Fruit fly (Drosophila melanogaster): ENCODE data around the gene CG33282.

The CG33282 gene

DNA sequence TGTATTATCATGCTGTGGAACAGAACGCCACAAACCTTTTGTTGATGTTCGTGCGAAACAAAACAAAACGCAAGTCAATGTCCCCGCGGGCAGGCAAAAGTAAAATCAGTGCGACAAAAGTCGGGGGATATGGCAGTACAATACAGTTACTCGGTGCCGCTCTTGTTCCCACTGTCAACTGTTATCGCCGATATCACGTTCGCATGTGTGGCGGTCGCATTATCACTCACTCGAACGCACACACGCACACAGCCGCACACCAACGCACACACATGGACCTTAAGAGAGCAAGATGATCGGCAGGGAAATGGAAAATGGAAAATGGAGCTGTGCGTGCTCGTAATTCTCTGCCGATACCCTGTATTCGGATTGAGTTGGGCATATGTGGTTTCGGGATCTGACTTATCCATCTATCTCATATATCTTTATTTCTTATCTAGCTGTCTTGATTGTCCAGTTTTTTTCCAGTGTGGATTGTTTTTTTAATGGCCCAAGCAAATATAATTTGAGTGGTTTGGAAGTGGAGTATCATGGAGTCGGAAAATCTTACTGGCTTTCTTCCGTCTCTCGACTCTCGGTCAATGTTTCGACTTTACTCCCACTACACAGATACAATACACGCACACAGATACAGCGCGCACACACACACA is 11.0 kb downstream of the CG33282 start (continued):
- peak; percentile 43 for TF ChIP-seq dsx (GFP tag; optimal IDR thresholded peaks at IDR 0.05; ENCODE audit: poor library complexity, severe bottlenecking)
- peak; percentile 80 for TF ChIP-seq esn (GFP tag; optimal IDR thresholded peaks at IDR 0.05)
- TF ChIP-seq fd85E (GFP tag; optimal IDR thresholded peaks at IDR 0.05), result peak; percentile 19
- TF ChIP-seq Eip93F (GFP tag; optimal IDR thresholded peaks at IDR 0.05), result peak; percentile 81
- TF ChIP-seq CG16779 (tag; optimal IDR thresholded peaks at IDR 0.05), result peak; percentile 62
- TF ChIP-seq net (GFP tag; optimal IDR thresholded peaks at IDR 0.05), result peak; percentile 86
- TF ChIP-seq CG1621 (tag; optimal IDR thresholded peaks at IDR 0.05), result no peak
- peak; percentile 90 for TF ChIP-seq Sox14 (GFP tag; optimal IDR thresholded peaks at IDR 0.05)
- TF ChIP-seq Eip78C (GFP tag), result peak; percentile 95
- no peak for TF ChIP-seq Blimp-1 (GFP tag; optimal IDR thresholded peaks at IDR 0.05)
- peak; percentile 89 for TF ChIP-seq pdm3 (GFP tag; optimal IDR thresholded peaks at IDR 0.05)
- TF ChIP-seq CG10631 (GFP tag; optimal IDR thresholded peaks at IDR 0.05), result peak; percentile 87
- peak; percentile 85 for TF ChIP-seq Hr39 (GFP tag; optimal IDR thresholded peaks at IDR 0.05)
- TF ChIP-seq CG15336 (GFP tag; IDR thresholded peaks at IDR 0.05), result peak; percentile 92
- TF ChIP-seq Hr38 (GFP tag; optimal IDR thresholded peaks at IDR 0.05), result peak; percentile 43
- TF ChIP-seq Sox102F (GFP tag; optimal IDR thresholded peaks at IDR 0.05), result peak; percentile 76
- TF ChIP-seq CG6854 (GFP tag; optimal IDR thresholded peaks at IDR 0.05), result peak; percentile 28
- peak; percentile 84 for TF ChIP-seq CG6792 (GFP tag; optimal IDR thresholded peaks at IDR 0.05)
- TF ChIP-seq salr (GFP tag; optimal IDR thresholded peaks at IDR 0.05), result peak; percentile 66 to 79
- TF ChIP-seq vri (GFP tag; optimal IDR thresholded peaks at IDR 0.05), result peak; percentile 57
- TF ChIP-seq cyc (GFP tag; optimal IDR thresholded peaks at IDR 0.05), result peak; percentile 82
- peak; percentile 84 for TF ChIP-seq achi (GFP tag; optimal IDR thresholded peaks at IDR 0.05)
- peak; percentile 77 for TF ChIP-seq CG34406 (GFP tag; optimal IDR thresholded peaks at IDR 0.05)
- TF ChIP-seq CG11294 (GFP tag; IDR thresholded peaks at IDR 0.05), result peak; percentile 68
- TF ChIP-seq fd59A (GFP tag; optimal IDR thresholded peaks at IDR 0.05), result peak; percentile 68
- peak; percentile 89 for TF ChIP-seq Lpt (GFP tag; optimal IDR thresholded peaks at IDR 0.05)
- TF ChIP-seq OdsH (GFP tag; optimal IDR thresholded peaks at IDR 0.05), result peak; percentile 91
- peak; percentile 79 for TF ChIP-seq CG10669 (GFP tag; optimal IDR thresholded peaks at IDR 0.05)
- no peak for TF ChIP-seq fkh (GFP tag; optimal IDR thresholded peaks at IDR 0.05)
- TF ChIP-seq Sox15 (GFP tag; optimal IDR thresholded peaks at IDR 0.05), result peak; percentile 64
- TF ChIP-seq Gug (GFP tag; IDR thresholded peaks at IDR 0.05), result peak; percentile 93
- peak; percentile 94 for TF ChIP-seq Hr4 (GFP tag; optimal IDR thresholded peaks at IDR 0.05)
- TF ChIP-seq ss (GFP tag; optimal IDR thresholded peaks at IDR 0.05), result peak; percentile 54 to 71
- peak; percentile 66 for TF ChIP-seq spab (GFP tag; optimal IDR thresholded peaks at IDR 0.05)
- TF ChIP-seq CG32006 (GFP tag; optimal IDR thresholded peaks at IDR 0.05), result peak; percentile 91
- TF ChIP-seq CG4318 (GFP tag; optimal IDR thresholded peaks at IDR 0.05), result peak; percentile 78

DNA sequence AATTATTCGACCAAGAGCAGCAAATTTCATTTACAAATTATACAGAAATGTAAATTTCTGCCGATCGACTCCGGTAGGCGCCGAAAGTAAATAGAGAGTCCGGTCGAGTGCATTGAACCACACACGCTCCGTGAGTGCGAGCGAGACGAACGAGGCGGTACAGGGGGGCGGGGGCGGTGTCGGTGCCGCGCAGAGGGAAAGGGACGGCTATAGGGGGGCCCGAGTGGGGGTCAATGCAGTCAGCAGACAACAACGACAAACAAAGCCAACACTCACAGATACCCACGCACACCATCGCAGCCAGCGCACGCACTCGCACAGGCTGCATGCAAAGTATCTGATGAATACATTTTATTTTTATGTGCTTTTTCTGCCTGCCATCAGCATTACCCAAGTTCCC is 11.7 kb downstream of the CG33282 start:
- TF ChIP-seq CG6163 (GFP tag; IDR thresholded peaks at IDR 0.05) (peak; percentile 50; the same call in 2 of the 3 replicates), CG15336 (GFP tag; IDR thresholded peaks at IDR 0.05) (0 out of 2 replicates have a peak, but pooled peaks have one; percentile 7), fd59A (GFP tag; optimal IDR thresholded peaks at IDR 0.05) (no peak), Lpt (GFP tag; optimal IDR thresholded peaks at IDR 0.05) (peak; percentile 49), Gug (GFP tag; IDR thresholded peaks at IDR 0.05) (peak; percentile 37; the same call in 1 of the 2 replicates), CG6276 (GFP tag; optimal IDR thresholded peaks at IDR 0.05) (no peak), Sox14 (GFP tag; optimal IDR thresholded peaks at IDR 0.05) (peak; percentile 57), fkh (GFP tag; optimal IDR thresholded peaks at IDR 0.05) (peak; percentile 87), Ets21C (GFP tag; optimal IDR thresholded peaks at IDR 0.05) (no peak), CG16779 (tag; optimal IDR thresholded peaks at IDR 0.05) (no peak), svp (GFP tag) (peak; percentile 96), dsx (GFP tag; optimal IDR thresholded peaks at IDR 0.05; ENCODE audit: poor library complexity, severe bottlenecking) (peak; percentile 77), CG6808 (GFP tag; optimal IDR thresholded peaks at IDR 0.05) (peak; percentile 9), ss (GFP tag; optimal IDR thresholded peaks at IDR 0.05) (peak in 1 of 2 experiments; percentile 84), CG6854 (GFP tag; optimal IDR thresholded peaks at IDR 0.05) (peak; percentile 26), Blimp-1 (GFP tag; optimal IDR thresholded peaks at IDR 0.05) (peak; percentile 56), eg (GFP tag; IDR thresholded peaks at IDR 0.05) (peak; percentile 42; the same call in 1 of the 3 replicates)
